Fruit fly (Drosophila melanogaster): ENCODE measurements around the gene His4r.

His4r gene

DNA sequence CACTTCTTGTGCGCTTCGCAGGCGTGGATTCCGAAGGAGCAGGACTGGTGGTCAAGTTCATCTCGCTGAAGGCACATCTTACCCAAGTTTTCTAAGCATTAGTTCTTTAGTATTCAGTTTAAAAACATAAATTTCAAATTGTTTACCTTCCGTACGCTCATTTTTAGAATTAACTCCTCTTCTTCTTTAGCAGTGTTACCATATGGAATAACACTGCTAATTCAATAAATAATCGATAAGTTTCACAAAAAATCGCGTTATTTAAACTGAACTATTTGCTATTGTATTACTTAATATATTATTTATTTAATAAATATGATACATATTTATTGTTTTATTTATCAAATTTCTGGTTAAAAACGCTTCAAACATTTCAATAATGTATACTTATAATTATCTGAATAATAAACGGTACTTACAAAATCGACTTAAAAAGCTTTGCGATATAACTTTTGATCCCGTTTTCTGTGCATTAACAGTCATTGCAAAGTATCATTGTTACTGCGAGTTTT is 37.5 kb downstream of the His4r start, which contains the start of the genes Rad17 and BigH1 (continued):
- peak; percentile 25 for TF ChIP-seq CG4617 (GFP tag; optimal IDR thresholded peaks at IDR 0.05; ENCODE audit: borderline replicate concordance)
- TF ChIP-seq unpg (GFP tag; optimal IDR thresholded peaks at IDR 0.05), result no peak
- TF ChIP-seq Scr (GFP tag; IDR thresholded peaks at IDR 0.05; ENCODE audit: partially characterized antibody), result peak; percentile 38
- no peak for TF ChIP-seq slbo (GFP tag; IDR thresholded peaks at IDR 0.05)
- TF ChIP-seq CG13287 (GFP tag; IDR thresholded peaks at IDR 0.05; ENCODE audit: partially characterized antibody), result peak; percentile 60
- TF ChIP-seq MBD-R2 (GFP tag; IDR thresholded peaks at IDR 0.05), result peak; percentile 49; the same call in 1 of the 2 replicates
- TF ChIP-seq Myb (GFP tag; optimal IDR thresholded peaks at IDR 0.05), result peak; percentile 10
- 0 out of 3 replicates have a peak, but pooled peaks have one; percentile 36 for TF ChIP-seq vnd (GFP tag; IDR thresholded peaks at IDR 0.05; ENCODE audit: partially characterized antibody)
- TF ChIP-seq cad (GFP tag; optimal IDR thresholded peaks at IDR 0.05), result no peak
- TF ChIP-seq tin (GFP tag; optimal IDR thresholded peaks at IDR 0.05), result no peak
- TF ChIP-seq Stat92E (GFP tag; optimal IDR thresholded peaks at IDR 0.05), result no peak
- no peak for TF ChIP-seq CG18476 (GFP tag; optimal IDR thresholded peaks at IDR 0.05)
- no peak for TF ChIP-seq hth (optimal IDR thresholded peaks at IDR 0.05)
- TF ChIP-seq CG34224 (GFP tag; IDR thresholded peaks at IDR 0.05; ENCODE audit: partially characterized antibody), result 0 out of 3 replicates have a peak, but pooled peaks have one; percentile 28
- no peak for TF ChIP-seq btn (GFP tag; optimal IDR thresholded peaks at IDR 0.05)
- TF ChIP-seq E2f2 (GFP tag; IDR thresholded peaks at IDR 0.05), result peak; percentile 64
- TF ChIP-seq CG11247 (GFP tag; IDR thresholded peaks at IDR 0.05), result no peak
- TF ChIP-seq trem (tag; optimal IDR thresholded peaks at IDR 0.05), result peak; percentile 38
- TF ChIP-seq prd (optimal IDR thresholded peaks at IDR 0.05), result no peak
- TF ChIP-seq prd (GFP tag; IDR thresholded peaks at IDR 0.05), result no peak
- TF ChIP-seq gfzf (GFP tag; optimal IDR thresholded peaks at IDR 0.05), result peak; percentile 45
- TF ChIP-seq Dp (GFP tag; optimal IDR thresholded peaks at IDR 0.05), result peak; percentile 54
- peak; percentile 12 for TF ChIP-seq pzg (GFP tag; optimal IDR thresholded peaks at IDR 0.05)
- TF ChIP-seq toy (GFP tag; IDR thresholded peaks at IDR 0.05), result no peak
- no peak for TF ChIP-seq phol (tag; optimal IDR thresholded peaks at IDR 0.05)
- TF ChIP-seq Hr39 (optimal IDR thresholded peaks at IDR 0.05), result no peak

dm6 chr3R:14670840-14671239 is 45.3 kb downstream of the His4r start:
- TF ChIP-seq bab2 (GFP tag; optimal IDR thresholded peaks at IDR 0.05) (peak; percentile 10), fd102C (GFP tag; optimal IDR thresholded peaks at IDR 0.05) (peak; percentile 94), CkIIα-i1 (GFP tag; IDR thresholded peaks at IDR 0.05) (no peak), stwl (tag; optimal IDR thresholded peaks at IDR 0.05) (peak; percentile 52), Jarid2 (GFP tag; optimal IDR thresholded peaks at IDR 0.05) (peak; percentile 38), CG2129 (GFP tag; IDR thresholded peaks at IDR 0.05; ENCODE audit: partially characterized antibody) (no peak), D19A (tag; optimal IDR thresholded peaks at IDR 0.05) (peak; percentile 64), salm (tag; optimal IDR thresholded peaks at IDR 0.05) (peak; percentile 71), H15 (GFP tag; IDR thresholded peaks at IDR 0.05) (no peak), CG2875 (GFP tag; optimal IDR thresholded peaks at IDR 0.05) (peak; percentile 51), ATbp (GFP tag; optimal IDR thresholded peaks at IDR 0.05) (peak; percentile 62), CG8359 (GFP tag; optimal IDR thresholded peaks at IDR 0.05; ENCODE audit: borderline replicate concordance) (peak; percentile 76), unc-4 (GFP tag; IDR thresholded peaks at IDR 0.05; ENCODE audit: partially characterized antibody) (no peak), lov (optimal IDR thresholded peaks at IDR 0.05) (no peak), lov (GFP tag; IDR thresholded peaks at IDR 0.05) (0 out of 3 replicates have a peak, but pooled peaks have one; percentile 50), CG18764 (GFP tag; optimal IDR thresholded peaks at IDR 0.05) (peak; percentile 6), E2f2 (GFP tag; IDR thresholded peaks at IDR 0.05) (0 out of 2 replicates have a peak, but pooled peaks have one; percentile 17), Ptx1 (GFP tag; IDR thresholded peaks at IDR 0.05) (no peak), CG1792 (GFP tag; optimal IDR thresholded peaks at IDR 0.05) (peak; percentile 13), Eip74EF (GFP tag; optimal IDR thresholded peaks at IDR 0.05) (peak in 1 of 2 experiments; percentile 12), Poxn (GFP tag; IDR thresholded peaks at IDR 0.05) (no peak), Hr78 (GFP tag; optimal IDR thresholded peaks at IDR 0.05) (peak in 1 of 2 experiments; percentile 89), CG3726 (GFP tag; IDR thresholded peaks at IDR 0.05) (no peak), lola (GFP tag; optimal IDR thresholded peaks at IDR 0.05) (peak in 1 of 3 experiments; percentile 78), MTF-1 (GFP tag; optimal IDR thresholded peaks at IDR 0.05; ENCODE audit: borderline replicate concordance) (peak; percentile 84)
